Worm (Caenorhabditis elegans) whole organism, early embryonic: ENCODE measurements around the gene smoc-1.
A peak's percentile ranks its signal among the peaks of the same experiment; 100 is the strongest.

ENCODE experiments used
- B0310.2 ChIP-seq: sonication (generic microtip); optimal IDR thresholded peaks from 2 replicates; lab custom pipeline; 2016; ENCODE audit warnings: mild to moderate bottlenecking, missing genetic modification characterization, missing compliant biosample characterization
- F13C5.2 ChIP-seq: sonication (generic microtip); optimal IDR thresholded peaks from 2 replicates; lab custom pipeline; 2017; ENCODE audit warnings: mild to moderate bottlenecking, missing genetic modification characterization, inconsistent platforms, missing compliant biosample characterization
- aly-1 ChIP-seq: sonication (generic microtip); optimal IDR thresholded peaks from 2 replicates; lab custom pipeline; 2016; ENCODE audit warnings: missing genetic modification characterization, missing compliant biosample characterization
- ama-1 ChIP-seq: fragments of 150-350 bp; optimal IDR thresholded peaks from 2 replicates; lab custom pipeline; 2014
- ceh-13 ChIP-seq: fragments of 200-800 bp; sonication (Bioruptor generic); optimal IDR thresholded peaks from 2 replicates; lab custom pipeline; 2018; ENCODE audit warnings: mild to moderate bottlenecking, missing genetic modification characterization, missing compliant biosample characterization
- ceh-36 ChIP-seq: sonication (generic microtip); optimal IDR thresholded peaks from 2 replicates; lab custom pipeline; 2016; ENCODE audit warnings: missing genetic modification characterization, inconsistent platforms, missing compliant biosample characterization
- ets-7 ChIP-seq: sonication (generic microtip); optimal IDR thresholded peaks from 2 replicates; lab custom pipeline; 2016; ENCODE audit warnings: missing genotype, missing genetic modification characterization, missing compliant biosample characterization
- flt-1 ChIP-seq: fragments of 200-800 bp; sonication (Bioruptor generic); IDR thresholded peaks from 2 replicates; pipeline ENCODE4 v1.3.6; 2022; ENCODE audit warnings: missing genetic modification characterization, missing compliant biosample characterization
- hmbx-1 ChIP-seq: sonication (generic microtip); optimal IDR thresholded peaks from 2 replicates; lab custom pipeline; 2016; ENCODE audit warnings: mild to moderate bottlenecking, missing genetic modification characterization, missing compliant biosample characterization
- hmg-4 ChIP-seq: fragments of 200-800 bp; sonication (Bioruptor generic); optimal IDR thresholded peaks from 2 replicates; lab custom pipeline; 2018; ENCODE audit warnings: mild to moderate bottlenecking, missing genetic modification characterization, missing compliant biosample characterization
- hnd-1 ChIP-seq: sonication (generic microtip); optimal IDR thresholded peaks from 2 replicates; lab custom pipeline; 2016; ENCODE audit warnings: missing genetic modification characterization, missing compliant biosample characterization
- pes-1 ChIP-seq: fragments of 200-800 bp; sonication (Bioruptor generic); IDR thresholded peaks from 2 replicates; pipeline ENCODE4 v1.3.6; 2022; ENCODE audit warnings: missing genetic modification reagents, missing genetic modification characterization, missing compliant biosample characterization
- scrt-1 ChIP-seq: fragments of 200-800 bp; sonication (Bioruptor generic); IDR thresholded peaks from 2 replicates; pipeline ENCODE4 v1.3.6; 2022; ENCODE audit warnings: missing genetic modification characterization, missing compliant biosample characterization
- sea-1 ChIP-seq: fragments of 200-800 bp; sonication (Bioruptor generic); conservative IDR thresholded peaks from 2 replicates; pipeline ENCODE4 v1.3.6; 2022; ENCODE audit warnings: missing genetic modification characterization, missing compliant biosample characterization
- tbx-11 ChIP-seq: fragments of 200-800 bp; sonication (Bioruptor generic); IDR thresholded peaks from 2 replicates; pipeline ENCODE4 v1.3.6; 2022; ENCODE audit warnings: missing genetic modification characterization, missing compliant biosample characterization
- tbx-37 ChIP-seq: fragments of 200-800 bp; sonication (Bioruptor generic); conservative IDR thresholded peaks from 2 replicates; pipeline ENCODE4 v1.3.6; 2022; ENCODE audit warnings: missing genetic modification reagents, missing genetic modification characterization, missing compliant biosample characterization
- tra-4 ChIP-seq: sonication (generic microtip); optimal IDR thresholded peaks from 2 replicates; lab custom pipeline; 2017; ENCODE audit warnings: missing genetic modification characterization, missing compliant biosample characterization

smoc-1 gene

ce11 chrV:11773420-11773819, 16.0 kb downstream of the smoc-1 start, which contains the start of gene bus-18:
bus-18 (plus strand) TSS chrV:11773720.
- TF ChIP-seq tbx-11 (GFP tag; lab: Robert Waterston, UW) = no peak

ce11 chrV:11773934-11774333, 16.5 kb downstream of the smoc-1 start:
- TF ChIP-seq aly-1 (tag; lab: Kevin White, UChicago) = no peak
- TF ChIP-seq pes-1 (GFP tag; lab: Robert Waterston, UW) = no peak
- no peak for TF ChIP-seq sea-1 (GFP tag; lab: Robert Waterston, UW)
- no peak for TF ChIP-seq tbx-11 (GFP tag; lab: Robert Waterston, UW)
- TF ChIP-seq hmg-4 (GFP tag; lab: Kevin White, UChicago) = no peak
- no peak for TF ChIP-seq tbx-37 (GFP tag; lab: Robert Waterston, UW)
- TF ChIP-seq ama-1 (lab: Kevin White, UChicago) = no peak
- no peak for TF ChIP-seq ets-7 (tag; lab: Kevin White, UChicago)
- no peak for TF ChIP-seq ceh-36

ce11 chrV:11776538-11776937, 19.1 kb downstream of the smoc-1 start, which contains the start of gene F55A11.6:
F55A11.6 (plus strand) TSS chrV:11776838.
- TF ChIP-seq sea-1 (GFP tag; lab: Robert Waterston, UW) (no peak), flt-1 (no peak), scrt-1 (GFP tag; lab: Robert Waterston, UW) (no peak), B0310.2 (tag; lab: Kevin White, UChicago) (no peak), pes-1 (GFP tag; lab: Robert Waterston, UW) (no peak), hnd-1 (no peak), tra-4 (tag; lab: Kevin White, UChicago) (no peak), hmg-4 (GFP tag; lab: Kevin White, UChicago) (no peak), hmbx-1 (tag; lab: Kevin White, UChicago) (no peak)

- TF ChIP-seq B0310.2 (tag; lab: Kevin White, UChicago) (no peak), tbx-11 (GFP tag; lab: Robert Waterston, UW) (no peak), ceh-36 (no peak), ceh-13 (GFP tag; lab: Kevin White, UChicago) (no peak), hnd-1 (no peak), pes-1 (GFP tag; lab: Robert Waterston, UW) (no peak), hmg-4 (GFP tag; lab: Kevin White, UChicago) (no peak), tra-4 (tag; lab: Kevin White, UChicago) (no peak), scrt-1 (GFP tag; lab: Robert Waterston, UW) (no peak), F13C5.2 (tag; lab: Kevin White, UChicago) (no peak), ama-1 (lab: Kevin White, UChicago) (no peak), aly-1 (tag; lab: Kevin White, UChicago) (no peak), sea-1 (GFP tag; lab: Robert Waterston, UW) (no peak), tbx-37 (GFP tag; lab: Robert Waterston, UW) (no peak), flt-1 (no peak), hmbx-1 (tag; lab: Kevin White, UChicago) (no peak), ets-7 (tag; lab: Kevin White, UChicago) (no peak)
Measured at ce11 chrV:11777846-11778245, 20.4 kb downstream of the smoc-1 start.

- no peak for TF ChIP-seq ceh-36
Measured at ce11 chrV:11779310-11779709, 21.9 kb downstream of the smoc-1 start.

ce11 chrV:11779810-11780209, 22.4 kb downstream of the smoc-1 start:
- no peak for TF ChIP-seq tbx-11 (GFP tag; lab: Robert Waterston, UW)
- no peak for TF ChIP-seq pes-1 (GFP tag; lab: Robert Waterston, UW)
- TF ChIP-seq flt-1 = no peak
- TF ChIP-seq hmg-4 (GFP tag; lab: Kevin White, UChicago) = no peak
- TF ChIP-seq hnd-1 = no peak
- TF ChIP-seq ets-7 (tag; lab: Kevin White, UChicago) = no peak
- TF ChIP-seq B0310.2 (tag; lab: Kevin White, UChicago) = no peak
- no peak for TF ChIP-seq hmbx-1 (tag; lab: Kevin White, UChicago)
- TF ChIP-seq sea-1 (GFP tag; lab: Robert Waterston, UW) = no peak
- TF ChIP-seq F13C5.2 (tag; lab: Kevin White, UChicago) = no peak
- TF ChIP-seq tra-4 (tag; lab: Kevin White, UChicago) = no peak
- no peak for TF ChIP-seq scrt-1 (GFP tag; lab: Robert Waterston, UW)
- TF ChIP-seq ama-1 (lab: Kevin White, UChicago) = no peak
- TF ChIP-seq ceh-13 (GFP tag; lab: Kevin White, UChicago) = no peak
- TF ChIP-seq tbx-37 (GFP tag; lab: Robert Waterston, UW) = no peak
- no peak for TF ChIP-seq ceh-36
- TF ChIP-seq aly-1 (tag; lab: Kevin White, UChicago) = no peak

- no peak for TF ChIP-seq ama-1 (lab: Kevin White, UChicago)
- TF ChIP-seq ets-7 (tag; lab: Kevin White, UChicago) = peak; percentile 80
- peak; percentile 99 for TF ChIP-seq tbx-11 (GFP tag; lab: Robert Waterston, UW)
- peak; percentile 95 for TF ChIP-seq ceh-36
- TF ChIP-seq hmg-4 (GFP tag; lab: Kevin White, UChicago) = peak; percentile 98
- peak; percentile 96 for TF ChIP-seq pes-1 (GFP tag; lab: Robert Waterston, UW)
- TF ChIP-seq tra-4 (tag; lab: Kevin White, UChicago) = peak; percentile 91
- TF ChIP-seq hmbx-1 (tag; lab: Kevin White, UChicago) = peak; percentile 80
- TF ChIP-seq B0310.2 (tag; lab: Kevin White, UChicago) = peak; percentile 94
- TF ChIP-seq tbx-37 (GFP tag; lab: Robert Waterston, UW) = peak; percentile 97
- peak; percentile 92 for TF ChIP-seq aly-1 (tag; lab: Kevin White, UChicago)
- TF ChIP-seq scrt-1 (GFP tag; lab: Robert Waterston, UW) = peak; percentile 97
- TF ChIP-seq flt-1 = peak; percentile 95
- TF ChIP-seq ceh-13 (GFP tag; lab: Kevin White, UChicago) = peak; percentile 94
- TF ChIP-seq sea-1 (GFP tag; lab: Robert Waterston, UW) = peak; percentile 99
- TF ChIP-seq F13C5.2 (tag; lab: Kevin White, UChicago) = peak; percentile 97
- TF ChIP-seq hnd-1 = peak; percentile 89
Measured at ce11 chrV:11782809-11783440, 25.5 kb downstream of the smoc-1 start, which contains the start of gene F55A11.11. F55A11.11 (plus strand) TSS chrV:11783149.
